Fruit fly (Drosophila melanogaster) whole organism, embryonic: ENCODE data around the gene Hph.

Experiments
- Abd-B ChIP-seq: fragments of 200-800 bp; sonication (Bioruptor generic); optimal IDR thresholded peaks from 2 replicates; lab custom pipeline; 2018; ENCODE audit warnings: missing biosample characterization, mild to moderate bottlenecking, missing genetic modification characterization, moderate library complexity
- Adf1 ChIP-seq: fragments of 200-800 bp; sonication (Bioruptor generic); IDR thresholded peaks from 2 replicates; pipeline ENCODE4 v1.3.6; 2022; ENCODE audit warnings: missing biosample characterization, missing genetic modification characterization
- Asciz ChIP-seq: fragments of 200-800 bp; sonication (Bioruptor generic); optimal IDR thresholded peaks from 2 replicates; lab custom pipeline; 2017; ENCODE audit warnings: missing biosample characterization, mild to moderate bottlenecking, missing genetic modification characterization, missing genetic modification reagents
- Awh ChIP-seq: fragments of 200-800 bp; sonication (Bioruptor generic); IDR thresholded peaks from 2 replicates; pipeline ENCODE4, ENCODE4 v1.3.6; 2022; ENCODE audit warnings: missing biosample characterization, missing genetic modification characterization
- B-H2 ChIP-seq: fragments of 200-800 bp; sonication (Bioruptor generic); optimal IDR thresholded peaks from 2 replicates; lab custom pipeline; 2018; ENCODE audit warnings: missing biosample characterization, mild to moderate bottlenecking, missing genetic modification characterization
- BEAF-32 ChIP-seq: fragments of 200-800 bp; sonication (Bioruptor generic); optimal IDR thresholded peaks from 3 replicates; lab custom pipeline; 2017; ENCODE audit warnings: missing biosample characterization, missing genetic modification characterization, mild to moderate bottlenecking, moderate library complexity, missing genetic modification reagents
- Blimp-1 ChIP-seq: fragments of 200-800 bp; sonication (Bioruptor generic); optimal IDR thresholded peaks from 3 replicates; lab custom pipeline; 2018; ENCODE audit warnings: missing biosample characterization, missing genetic modification characterization, mild to moderate bottlenecking, moderate library complexity, missing genetic modification reagents
- CG10959 ChIP-seq: fragments of 200-800 bp; sonication (Bioruptor generic); IDR thresholded peaks from 2 replicates; pipeline ENCODE4 v1.3.6; 2022; ENCODE audit warnings: missing biosample characterization, missing genetic modification characterization
- CG12744 ChIP-seq: fragments of 200-800 bp; sonication (Bioruptor generic); optimal IDR thresholded peaks from 2 replicates; lab custom pipeline; 2016; ENCODE audit warnings: missing biosample characterization, missing genetic modification characterization
- CG14050 ChIP-seq: fragments of 200-800 bp; sonication (Bioruptor generic); IDR thresholded peaks from 3 replicates; pipeline ENCODE4 v1.3.6; 2022; ENCODE audit warnings: missing biosample characterization, missing genetic modification characterization
- CG1647 ChIP-seq: fragments of 200-800 bp; sonication (Bioruptor generic); optimal IDR thresholded peaks from 3 replicates; lab custom pipeline; 2016; ENCODE audit warnings: missing biosample characterization, missing genetic modification characterization
- CG17328 ChIP-seq: fragments of 200-800 bp; sonication (Bioruptor generic); IDR thresholded peaks from 2 replicates; pipeline ENCODE4 v1.3.6; 2022; ENCODE audit warnings: missing biosample characterization, missing genetic modification characterization
- CG17359 ChIP-seq: fragments of 200-800 bp; sonication (Bioruptor generic); optimal IDR thresholded peaks from 3 replicates; lab custom pipeline; 2018; ENCODE audit warnings: missing biosample characterization, mild to moderate bottlenecking, missing genetic modification characterization, moderate library complexity
- CG17802 ChIP-seq: fragments of 200-800 bp; sonication (Bioruptor generic); optimal IDR thresholded peaks from 2 replicates; lab custom pipeline; 2018; ENCODE audit warnings: missing biosample characterization, mild to moderate bottlenecking, missing genetic modification characterization, moderate library complexity
- CG18476 ChIP-seq: fragments of 200-800 bp; sonication (Bioruptor generic); optimal IDR thresholded peaks from 2 replicates; lab custom pipeline; 2016; ENCODE audit warnings: missing biosample characterization, mild to moderate bottlenecking, missing genetic modification characterization
- CG30403 ChIP-seq: fragments of 200-800 bp; sonication (Bioruptor generic); optimal IDR thresholded peaks from 3 replicates; lab custom pipeline; 2016; ENCODE audit warnings: missing biosample characterization, missing genetic modification characterization
- CG3163 ChIP-seq: fragments of 200-800 bp; sonication (Bioruptor generic); optimal IDR thresholded peaks from 3 replicates; lab custom pipeline; 2016; ENCODE audit warnings: missing biosample characterization, missing genetic modification characterization
- CG32767 ChIP-seq: fragments of 200-800 bp; sonication (Bioruptor generic); IDR thresholded peaks from 2 replicates; pipeline ENCODE4 v1.3.6; 2022; ENCODE audit warnings: missing biosample characterization, missing genetic modification characterization
- CG3407 ChIP-seq: fragments of 200-800 bp; sonication (Bioruptor generic); optimal IDR thresholded peaks from 2 replicates; lab custom pipeline; 2018; ENCODE audit warnings: missing biosample characterization, mild to moderate bottlenecking, missing genetic modification characterization
- CG5953 ChIP-seq: fragments of 200-800 bp; sonication (Bioruptor generic); IDR thresholded peaks from 2 replicates; pipeline ENCODE4 v1.3.6; 2022; ENCODE audit warnings: missing biosample characterization, missing genetic modification characterization
- CG7372 ChIP-seq: fragments of 200-800 bp; sonication (Bioruptor generic); IDR thresholded peaks from 2 replicates; pipeline ENCODE4 v1.3.6; 2022; ENCODE audit warnings: missing biosample characterization, missing genetic modification characterization
- CG7928 ChIP-seq: fragments of 200-800 bp; sonication (Bioruptor generic); optimal IDR thresholded peaks from 2 replicates; lab custom pipeline; 2017; ENCODE audit warnings: missing biosample characterization, mild to moderate bottlenecking, missing genetic modification characterization
- CG8290 ChIP-seq, 3 experiments: fragments of 200-800 bp; sonication (Bioruptor generic); optimal IDR thresholded peaks; 2 replicates each; lab custom pipeline; 2016 to 2019; ENCODE audit warnings: missing biosample characterization in 3 of 3, missing genetic modification characterization in 3 of 3, mild to moderate bottlenecking in 2 of 3, moderate library complexity in 1 of 3
- CG8359 ChIP-seq: fragments of 200-800 bp; sonication (Bioruptor generic); optimal IDR thresholded peaks from 2 replicates; lab custom pipeline; 2017; ENCODE audit warnings: missing biosample characterization, mild to moderate bottlenecking, missing genetic modification characterization, borderline replicate concordance
- CG9727 ChIP-seq: fragments of 200-800 bp; sonication (Bioruptor generic); optimal IDR thresholded peaks from 3 replicates; lab custom pipeline; 2017; ENCODE audit warnings: missing biosample characterization, mild to moderate bottlenecking, missing genetic modification characterization
- CoRest ChIP-seq: fragments of 200-800 bp; sonication (Bioruptor generic); optimal IDR thresholded peaks from 3 replicates; lab custom pipeline; 2018; ENCODE audit warnings: missing biosample characterization, mild to moderate bottlenecking, missing genetic modification characterization, moderate library complexity
- Dbx ChIP-seq: fragments of 200-800 bp; sonication (Bioruptor generic); IDR thresholded peaks from 3 replicates; pipeline ENCODE4 v1.3.6; 2022; ENCODE audit warnings: missing biosample characterization, missing genetic modification characterization
- Dip3 ChIP-seq: fragments of 200-800 bp; sonication (Bioruptor generic); optimal IDR thresholded peaks from 3 replicates; lab custom pipeline; 2016; ENCODE audit warnings: missing biosample characterization, missing genetic modification characterization
- Doc3 ChIP-seq: fragments of 200-800 bp; sonication (Bioruptor generic); IDR thresholded peaks from 3 replicates; pipeline ENCODE4 v1.3.6; 2022; ENCODE audit warnings: missing biosample characterization, missing genetic modification characterization; ENCODE audit not compliant: partially characterized antibody
- HLH4C ChIP-seq: fragments of 200-800 bp; sonication (Bioruptor generic); IDR thresholded peaks from 3 replicates; pipeline ENCODE4 v1.3.6; 2022; ENCODE audit warnings: missing biosample characterization, missing genetic modification characterization; ENCODE audit not compliant: partially characterized antibody
- Max ChIP-seq: fragments of 200-800 bp; sonication (Bioruptor generic); optimal IDR thresholded peaks from 2 replicates; lab custom pipeline; 2016; ENCODE audit warnings: missing biosample characterization, mild to moderate bottlenecking, missing genetic modification characterization
- Meics ChIP-seq: fragments of 200-800 bp; sonication (Bioruptor generic); optimal IDR thresholded peaks from 2 replicates; lab custom pipeline; 2017; ENCODE audit warnings: missing biosample characterization, mild to moderate bottlenecking, missing genetic modification characterization
- Six4 ChIP-seq: fragments of 200-800 bp; sonication (Bioruptor generic); optimal IDR thresholded peaks from 2 replicates; lab custom pipeline; 2016; ENCODE audit warnings: missing biosample characterization, missing genetic modification characterization
- Tbp ChIP-seq: fragments of >200 bp; optimal IDR thresholded peaks from 2 replicates; lab custom pipeline; 2018; ENCODE audit warnings: missing biosample characterization, missing genetic modification characterization
- br ChIP-seq: fragments of >200 bp; optimal IDR thresholded peaks from 2 replicates; lab custom pipeline; 2017
- chif ChIP-seq, 2 experiments: fragments of 200-800 bp; sonication (Bioruptor generic); optimal IDR thresholded peaks; 3 replicates each; lab custom pipeline; 2016; ENCODE audit warnings: missing biosample characterization in 2 of 2, missing genetic modification characterization in 2 of 2
- gcm2 ChIP-seq: fragments of 200-800 bp; sonication (Bioruptor generic); optimal IDR thresholded peaks from 2 replicates; lab custom pipeline; 2016; ENCODE audit warnings: missing biosample characterization, missing genetic modification characterization
- gt ChIP-seq: fragments of 200-800 bp; sonication (Bioruptor generic); IDR thresholded peaks from 2 replicates; pipeline ENCODE4 v1.3.6; 2022; ENCODE audit warnings: missing biosample characterization, missing genetic modification characterization
- h ChIP-seq: fragments of >200 bp; optimal IDR thresholded peaks from 2 replicates; lab custom pipeline; 2017
- hb ChIP-seq: fragments of 200-800 bp; sonication (Bioruptor generic); IDR thresholded peaks from 3 replicates; pipeline ENCODE4 v1.3.6; 2022; ENCODE audit warnings: missing biosample characterization, missing genetic modification characterization; ENCODE audit not compliant: partially characterized antibody
- her ChIP-seq: fragments of 200-800 bp; sonication (Bioruptor generic); optimal IDR thresholded peaks from 2 replicates; lab custom pipeline; 2016; ENCODE audit warnings: missing biosample characterization, missing genetic modification characterization
- mirr ChIP-seq: fragments of 200-800 bp; sonication (Bioruptor generic); optimal IDR thresholded peaks from 3 replicates; lab custom pipeline; 2018; ENCODE audit warnings: missing biosample characterization, mild to moderate bottlenecking, missing genetic modification characterization
- otp ChIP-seq: fragments of 200-800 bp; sonication (Bioruptor generic); IDR thresholded peaks from 3 replicates; pipeline ENCODE4, ENCODE4 v1.3.6; 2022; ENCODE audit warnings: missing biosample characterization, missing genetic modification characterization
- peb ChIP-seq: fragments of 200-800 bp; sonication (Bioruptor generic); IDR thresholded peaks from 2 replicates; pipeline ENCODE4 v1.3.6; 2022; ENCODE audit warnings: missing biosample characterization, missing genetic modification characterization
- pita ChIP-seq: fragments of 200-800 bp; sonication (Bioruptor generic); optimal IDR thresholded peaks from 2 replicates; lab custom pipeline; 2017; ENCODE audit warnings: missing biosample characterization, mild to moderate bottlenecking, missing genetic modification characterization
- sd ChIP-seq: fragments of 200-800 bp; sonication (Bioruptor generic); optimal IDR thresholded peaks from 3 replicates; lab custom pipeline; 2018; ENCODE audit warnings: missing biosample characterization, mild to moderate bottlenecking, missing genetic modification characterization, moderate library complexity
- sens ChIP-seq: fragments of 200-800 bp; sonication (Bioruptor generic); peaks from one replicate; lab custom pipeline; 2016; ENCODE audit warnings: missing biosample characterization, missing genetic modification characterization
- seq ChIP-seq: fragments of 200-800 bp; sonication (Bioruptor generic); IDR thresholded peaks from 2 replicates; pipeline ENCODE4 v1.3.6; 2022; ENCODE audit warnings: missing biosample characterization, missing genetic modification characterization
- shn ChIP-seq: fragments of 200-800 bp; sonication (Bioruptor generic); optimal IDR thresholded peaks from 3 replicates; lab custom pipeline; 2016; ENCODE audit warnings: missing biosample characterization, missing genetic modification characterization
- ssp ChIP-seq: fragments of 200-800 bp; sonication (Bioruptor generic); IDR thresholded peaks from 2 replicates; pipeline ENCODE4 v1.3.6; 2022; ENCODE audit warnings: missing biosample characterization, missing genetic modification characterization
- toy ChIP-seq: fragments of 200-800 bp; sonication (Bioruptor generic); IDR thresholded peaks from 2 replicates; pipeline ENCODE4 v1.3.6; 2022; ENCODE audit warnings: missing biosample characterization, missing genetic modification characterization
- zen ChIP-seq: fragments of 200-800 bp; sonication (Bioruptor generic); optimal IDR thresholded peaks from 3 replicates; lab custom pipeline; 2018; ENCODE audit warnings: missing biosample characterization, mild to moderate bottlenecking, missing genetic modification characterization, moderate library complexity
- zfh1 ChIP-seq: fragments of 200-800 bp; sonication (Bioruptor generic); IDR thresholded peaks from 3 replicates; pipeline ENCODE4 v1.3.6; 2022; ENCODE audit warnings: missing biosample characterization, missing genetic modification characterization

Gene Hph

dm6 chr3R:5208115-5208365 lies 48.8 kb upstream of the Hph start (continued):
- TF ChIP-seq CG17328 (GFP tag; lab: Robert Waterston, UW) (no peak), Awh (GFP tag; lab: Robert Waterston, UW) (peak; percentile 90), CG3407 (GFP tag; lab: Kevin White, UChicago) (no peak), CG8290 (GFP tag; optimal IDR thresholded peaks at IDR 0.05; lab: Kevin White, UChicago) (no peak), CG8290 (tag; optimal IDR thresholded peaks at IDR 0.05; lab: Kevin White, UChicago) (peak in 1 of 2 experiments; percentile 32), CG10959 (GFP tag; lab: Robert Waterston, UW) (no peak), zen (tag; lab: Kevin White, UChicago) (no peak), CG17802 (tag; lab: Kevin White, UChicago) (no peak), CG30403 (GFP tag; lab: Kevin White, UChicago) (no peak), CG32767 (GFP tag; lab: Robert Waterston, UW) (no peak), CG12744 (no peak), gt (GFP tag; lab: Robert Waterston, UW) (no peak), CG7372 (no peak), CG7928 (GFP tag; lab: Kevin White, UChicago) (no peak), CG17359 (tag; lab: Kevin White, UChicago) (peak; percentile 5), CG3163 (GFP tag; lab: Kevin White, UChicago) (no peak), chif (GFP tag; optimal IDR thresholded peaks at IDR 0.05; lab: Kevin White, UChicago) (no peak), Blimp-1 (GFP tag; lab: Kevin White, UChicago) (peak; percentile 69), h (lab: Kevin White, UChicago) (no peak), shn (GFP tag; lab: Kevin White, UChicago) (no peak), toy (GFP tag; lab: Robert Waterston, UW) (no peak), peb (GFP tag; lab: Robert Waterston, UW) (no peak), CG18476 (no peak), Meics (GFP tag; lab: Kevin White, UChicago) (no peak), B-H2 (GFP tag; lab: Kevin White, UChicago) (no peak), BEAF-32 (no peak), CG9727 (GFP tag; lab: Kevin White, UChicago) (no peak), Dip3 (no peak), Max (GFP tag; lab: Kevin White, UChicago) (no peak), Six4 (GFP tag; lab: Kevin White, UChicago) (no peak), CoRest (no peak), CG8359 (GFP tag; lab: Kevin White, UChicago) (no peak), seq (GFP tag; lab: Robert Waterston, UW) (peak; percentile 31; the same call in 1 of the 2 replicates), pita (GFP tag; lab: Kevin White, UChicago) (no peak), Asciz (GFP tag; lab: Kevin White, UChicago) (peak; percentile 29), br (no peak), her (GFP tag; lab: Kevin White, UChicago) (no peak), ssp (GFP tag; lab: Robert Waterston, UW) (no peak), hb (GFP tag; lab: Robert Waterston, UW) (no peak), Tbp (GFP tag; lab: Kevin White, UChicago) (no peak), HLH4C (GFP tag; lab: Robert Waterston, UW) (no peak), Abd-B (no peak), Adf1 (GFP tag; lab: Robert Waterston, UW) (no peak), sd (tag; lab: Kevin White, UChicago) (peak; percentile 22), CG5953 (GFP tag; lab: Robert Waterston, UW) (peak; percentile 35; the same call in 1 of the 2 replicates), zfh1 (GFP tag; lab: Robert Waterston, UW) (no peak), CG1647 (no peak), Doc3 (GFP tag; lab: Robert Waterston, UW) (no peak), Dbx (GFP tag; lab: Robert Waterston, UW) (no peak), mirr (GFP tag; lab: Kevin White, UChicago) (peak; percentile 19), gcm2 (no peak), sens (GFP tag; lab: Kevin White, UChicago) (peak; percentile 58), CG14050 (no peak), otp (GFP tag; lab: Robert Waterston, UW) (peak; percentile 36; the same call in 1 of the 3 replicates)
